Worm (Caenorhabditis elegans): ENCODE data around the gene cdh-4.

DNA sequence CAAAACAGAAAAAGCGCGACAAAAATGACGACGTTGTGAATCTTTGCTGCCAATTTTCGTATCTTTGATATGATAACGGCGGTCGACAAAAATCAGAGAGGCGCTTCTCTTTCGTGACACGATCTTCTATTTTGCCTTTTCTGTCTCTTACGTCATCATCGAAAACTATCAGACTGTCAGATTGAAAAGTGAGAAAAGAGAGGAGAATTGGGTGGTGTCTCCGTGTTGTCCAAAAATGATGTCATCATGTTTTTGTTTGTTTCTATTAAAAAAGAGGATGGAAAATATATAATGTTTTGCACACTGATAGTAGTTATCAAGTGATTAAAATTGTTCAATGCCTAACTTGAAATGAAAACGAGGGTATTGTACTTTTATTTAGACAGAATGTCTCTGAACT, 24.1 kb upstream of the cdh-4 start:
- no peak for TF ChIP-seq nhr-76 (tag; optimal IDR thresholded peaks at IDR 0.05)
- no peak for TF ChIP-seq nhr-237 (tag; optimal IDR thresholded peaks at IDR 0.05)
- TF ChIP-seq mab-5 (tag; optimal IDR thresholded peaks at IDR 0.05): no peak
- no peak for TF ChIP-seq nhr-12 (tag; optimal IDR thresholded peaks at IDR 0.05)
- no peak for TF ChIP-seq blmp-1 (tag; optimal IDR thresholded peaks at IDR 0.05)
- no peak for TF ChIP-seq sptf-1 (tag; optimal IDR thresholded peaks at IDR 0.05)
- no peak for TF ChIP-seq mep-1 (tag; optimal IDR thresholded peaks at IDR 0.05)
- no peak for TF ChIP-seq snpc-4 (tag; optimal IDR thresholded peaks at IDR 0.05)
- TF ChIP-seq lsy-2 (tag; optimal IDR thresholded peaks at IDR 0.05): no peak
